Fruit fly (Drosophila melanogaster): ENCODE results near the gene PH4alphaNE1.

DNA sequence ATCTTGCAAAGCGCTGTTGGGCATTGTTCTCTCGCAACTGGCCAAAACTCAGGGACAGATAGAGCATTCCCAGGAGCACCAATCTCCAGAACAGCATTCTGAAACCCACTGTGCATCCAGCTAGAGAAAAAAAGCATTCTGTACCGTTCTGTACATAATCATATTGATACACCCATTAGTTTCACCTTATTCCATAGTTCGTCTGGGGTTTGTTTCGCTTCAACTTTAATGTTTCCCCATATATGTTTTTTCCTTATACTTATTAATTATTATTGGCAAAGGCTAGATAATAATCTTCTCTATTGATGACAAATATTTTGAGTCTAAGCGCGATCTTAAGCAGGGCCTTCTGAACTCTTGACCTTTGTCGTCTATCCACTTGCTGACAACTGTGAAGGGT is 12.0 kb upstream of the PH4alphaNE1 start, which contains the start of gene PH4alphaNE2:
- TF ChIP-seq Eip75B (GFP tag; optimal IDR thresholded peaks at IDR 0.05): no peak
- TF ChIP-seq CG4318 (GFP tag; optimal IDR thresholded peaks at IDR 0.05): no peak
- no peak for TF ChIP-seq cyc (GFP tag; optimal IDR thresholded peaks at IDR 0.05)
- no peak for TF ChIP-seq CG10631 (GFP tag; optimal IDR thresholded peaks at IDR 0.05)
- TF ChIP-seq Sox102F (GFP tag; optimal IDR thresholded peaks at IDR 0.05): no peak
- no peak for TF ChIP-seq CG32006 (GFP tag; optimal IDR thresholded peaks at IDR 0.05)
